Fruit fly (Drosophila melanogaster): ENCODE data around the gene step.
A peak's percentile ranks its signal among the peaks of the same experiment; 100 is the strongest.

DNA sequence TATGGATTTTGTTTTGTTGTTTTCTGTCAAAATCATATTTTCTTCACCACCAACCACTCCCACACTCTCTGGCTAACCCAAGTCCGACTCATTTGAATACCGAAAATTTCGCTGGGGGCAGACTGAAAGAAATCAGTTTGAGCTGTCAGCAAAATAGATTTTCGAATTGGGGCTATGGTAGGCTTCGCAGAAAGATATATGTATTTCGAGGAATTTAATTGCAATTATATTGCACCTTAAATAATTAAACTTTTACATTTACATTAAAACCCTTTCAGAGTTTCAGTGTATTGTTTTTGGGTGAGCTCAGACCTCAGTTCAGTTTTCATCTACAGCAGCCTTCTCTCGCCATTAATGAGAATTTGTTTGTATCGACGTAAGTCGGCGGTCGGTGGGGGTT is 29.7 kb upstream of the step start:
- TF ChIP-seq Hmx (GFP tag; optimal IDR thresholded peaks at IDR 0.05) (no peak), CG9797 (GFP tag; optimal IDR thresholded peaks at IDR 0.05) (no peak), Mrtf (GFP tag; IDR thresholded peaks at IDR 0.05) (no peak), CG5180 (GFP tag; optimal IDR thresholded peaks at IDR 0.05) (no peak), gce (GFP tag; IDR thresholded peaks at IDR 0.05) (0 out of 3 replicates have a peak, but pooled peaks have one; percentile 53), Hr78 (GFP tag; optimal IDR thresholded peaks at IDR 0.05) (no peak), CG13424 (tag; optimal IDR thresholded peaks at IDR 0.05) (peak; percentile 58)
